Worm (Caenorhabditis elegans) whole organism, midembryonic: Measurements from ENCODE around the gene cyn-1.

ENCODE experiments used
- T22C8.4 ChIP-seq: fragments of 200-800 bp; sonication (Bioruptor generic); IDR thresholded peaks from 2 replicates; pipeline ENCODE4 v1.3.6; 2022; ENCODE audit warnings: missing genetic modification characterization, missing compliant biosample characterization
- flt-1 ChIP-seq: fragments of 200-800 bp; sonication (Bioruptor generic); IDR thresholded peaks from 2 replicates; pipeline ENCODE4 v1.3.6; 2022; ENCODE audit warnings: missing genetic modification characterization, missing compliant biosample characterization
- klf-2 ChIP-seq: fragments of 200-800 bp; sonication (Bioruptor generic); conservative IDR thresholded peaks from 2 replicates; pipeline ENCODE4 v1.3.6; 2022; ENCODE audit warnings: missing genetic modification reagents, missing genetic modification characterization, missing compliant biosample characterization
- med-1 ChIP-seq: sonication (generic microtip); optimal IDR thresholded peaks from 2 replicates; lab custom pipeline; 2017; ENCODE audit warnings: missing genetic modification characterization, mild to moderate bottlenecking, missing compliant biosample characterization, antibody characterized with exemption, missing genetic modification reagents; ENCODE audit not compliant: insufficient read depth
- ztf-23 ChIP-seq: fragments of 200-800 bp; sonication (Bioruptor generic); IDR thresholded peaks from 2 replicates; pipeline ENCODE4 v1.3.6; 2022; ENCODE audit warnings: missing genetic modification reagents, missing genetic modification characterization, missing compliant biosample characterization
- ztf-29 ChIP-seq: fragments of 200-800 bp; sonication (Bioruptor generic); IDR thresholded peaks from 2 replicates; pipeline ENCODE4 v1.3.6; 2022; ENCODE audit warnings: missing genetic modification reagents, missing genetic modification characterization, missing compliant biosample characterization

- TF ChIP-seq klf-2 (GFP tag; lab: Robert Waterston, UW), result no peak
- TF ChIP-seq ztf-29 (GFP tag; lab: Robert Waterston, UW), result no peak
- TF ChIP-seq T22C8.4 (GFP tag; lab: Robert Waterston, UW), result no peak
- TF ChIP-seq med-1 (GFP tag; lab: Kevin White, UChicago), result no peak
- no peak for TF ChIP-seq ztf-23 (GFP tag; lab: Robert Waterston, UW)
- no peak for TF ChIP-seq flt-1
These were observed 22.2 kb downstream of the cyn-1 start for ce11 chrV:14378052-14378451.
